Fruit fly (Drosophila melanogaster): ENCODE results near the gene stx.
A peak's percentile ranks its signal among the peaks of the same experiment; 100 is the strongest.

The stx gene

dm6 chrX:10737422-10738150 is 7.2 kb downstream of the stx start (continued):
- TF ChIP-seq CG14860 (GFP tag; IDR thresholded peaks at IDR 0.05; ENCODE audit: partially characterized antibody): no peak
- TF ChIP-seq CG8765 (GFP tag; IDR thresholded peaks at IDR 0.05): peak; percentile 59; the same call in 1 of the 2 replicates
- TF ChIP-seq Chrac-16 (GFP tag; optimal IDR thresholded peaks at IDR 0.05): peak; percentile 60
- peak; percentile 70 for TF ChIP-seq CG9437 (GFP tag; optimal IDR thresholded peaks at IDR 0.05)
- peak; percentile 90 for TF ChIP-seq ttk (GFP tag; IDR thresholded peaks at IDR 0.05)
- TF ChIP-seq fu2 (GFP tag; optimal IDR thresholded peaks at IDR 0.05): peak; percentile 83
- TF ChIP-seq Deaf1 (tag; optimal IDR thresholded peaks at IDR 0.05): peak; percentile 87
- TF ChIP-seq CG10321 (GFP tag; IDR thresholded peaks at IDR 0.05): peak; percentile 52; the same call in 1 of the 2 replicates
- TF ChIP-seq CG10267 (tag; optimal IDR thresholded peaks at IDR 0.05): peak; percentile 80
- peak; percentile 80 for TF ChIP-seq otp (GFP tag; IDR thresholded peaks at IDR 0.05)
- no peak for TF ChIP-seq hkb (optimal IDR thresholded peaks at IDR 0.05)
- TF ChIP-seq hkb (GFP tag; IDR thresholded peaks at IDR 0.05): peak; percentile 88
- peak; percentile 56; the same call in 1 of the 2 replicates for TF ChIP-seq Adf1 (GFP tag; IDR thresholded peaks at IDR 0.05)
- peak; percentile 54 for TF ChIP-seq CG18764 (GFP tag; optimal IDR thresholded peaks at IDR 0.05)
- TF ChIP-seq H2.0 (GFP tag; IDR thresholded peaks at IDR 0.05): peak; percentile 86
- TF ChIP-seq Ravus (GFP tag; IDR thresholded peaks at IDR 0.05): peak; percentile 67
- TF ChIP-seq amos (GFP tag; IDR thresholded peaks at IDR 0.05; ENCODE audit: partially characterized antibody): no peak
- peak; percentile 67 for TF ChIP-seq CG16815 (GFP tag; optimal IDR thresholded peaks at IDR 0.05)
- peak; percentile 41; the same call in 1 of the 2 replicates for TF ChIP-seq sim (GFP tag; IDR thresholded peaks at IDR 0.05)
- TF ChIP-seq insv (GFP tag; optimal IDR thresholded peaks at IDR 0.05): no peak
- no peak for TF ChIP-seq inv (GFP tag; IDR thresholded peaks at IDR 0.05; ENCODE audit: partially characterized antibody)
- peak; percentile 30 for TF ChIP-seq Hey (tag; optimal IDR thresholded peaks at IDR 0.05)
- peak; percentile 47 for TF ChIP-seq en (GFP tag; optimal IDR thresholded peaks at IDR 0.05)
- no peak for TF ChIP-seq Dip2 (GFP tag; IDR thresholded peaks at IDR 0.05)
- TF ChIP-seq psq (GFP tag; optimal IDR thresholded peaks at IDR 0.05): peak; percentile 51
- TF ChIP-seq ase (GFP tag; IDR thresholded peaks at IDR 0.05): peak; percentile 84
- no peak for TF ChIP-seq ham (GFP tag; IDR thresholded peaks at IDR 0.05)
- peak; percentile 88 for TF ChIP-seq ken (GFP tag; IDR thresholded peaks at IDR 0.05)
- 0 out of 2 replicates have a peak, but pooled peaks have one; percentile 54 for TF ChIP-seq CG4360 (GFP tag; IDR thresholded peaks at IDR 0.05)
- peak; percentile 76 for TF ChIP-seq CG13894 (tag; optimal IDR thresholded peaks at IDR 0.05)
- no peak for TF ChIP-seq ato (GFP tag; IDR thresholded peaks at IDR 0.05; ENCODE audit: partially characterized antibody)
- peak; percentile 87 for TF ChIP-seq CG16863 (GFP tag; optimal IDR thresholded peaks at IDR 0.05)
- peak; percentile 63; the same call in 1 of the 2 replicates for TF ChIP-seq E2f2 (GFP tag; IDR thresholded peaks at IDR 0.05)
- TF ChIP-seq eve (GFP tag; optimal IDR thresholded peaks at IDR 0.05): peak in 1 of 2 experiments; percentile 97
- no peak for TF ChIP-seq HLHmδ (GFP tag; optimal IDR thresholded peaks at IDR 0.05)
- TF ChIP-seq CG17361 (GFP tag; IDR thresholded peaks at IDR 0.05): peak; percentile 88
- peak; percentile 4 for TF ChIP-seq CG12236 (GFP tag; optimal IDR thresholded peaks at IDR 0.05)
- TF ChIP-seq YL-1 (GFP tag; optimal IDR thresholded peaks at IDR 0.05): no peak
- TF ChIP-seq schlank (tag; optimal IDR thresholded peaks at IDR 0.05): peak; percentile 77
- no peak for TF ChIP-seq sc (optimal IDR thresholded peaks at IDR 0.05)
- TF ChIP-seq sc (GFP tag; optimal IDR thresholded peaks at IDR 0.05): peak; percentile 80
- no peak for TF ChIP-seq sna (GFP tag; IDR thresholded peaks at IDR 0.05; ENCODE audit: partially characterized antibody)
- peak; percentile 58 for TF ChIP-seq NC2β (GFP tag; optimal IDR thresholded peaks at IDR 0.05)
- peak; percentile 90 for TF ChIP-seq unpg (GFP tag; optimal IDR thresholded peaks at IDR 0.05)
- peak; percentile 89 for TF ChIP-seq Fer3 (tag; optimal IDR thresholded peaks at IDR 0.05)
- peak; percentile 88 for TF ChIP-seq PHDP (tag; optimal IDR thresholded peaks at IDR 0.05)
- TF ChIP-seq CG17328 (GFP tag; IDR thresholded peaks at IDR 0.05): peak; percentile 88
- peak; percentile 69 for TF ChIP-seq CG7987 (GFP tag; optimal IDR thresholded peaks at IDR 0.05)
- TF ChIP-seq her (GFP tag; optimal IDR thresholded peaks at IDR 0.05): peak; percentile 62
- TF ChIP-seq CG3407 (GFP tag; optimal IDR thresholded peaks at IDR 0.05): peak; percentile 80

Data from whole organism, embryonic.